Worm (Caenorhabditis elegans) whole organism, midembryonic: ENCODE results near the gene F41H10.1.

Source experiments
- T22C8.4 ChIP-seq: fragments of 200-800 bp; sonication (Bioruptor generic); IDR thresholded peaks from 2 replicates; pipeline ENCODE4 v1.3.6; 2022; ENCODE audit warnings: missing genetic modification characterization, missing compliant biosample characterization
- flt-1 ChIP-seq: fragments of 200-800 bp; sonication (Bioruptor generic); IDR thresholded peaks from 2 replicates; pipeline ENCODE4 v1.3.6; 2022; ENCODE audit warnings: missing genetic modification characterization, missing compliant biosample characterization
- med-1 ChIP-seq: sonication (generic microtip); optimal IDR thresholded peaks from 2 replicates; lab custom pipeline; 2017; ENCODE audit warnings: missing genetic modification characterization, mild to moderate bottlenecking, missing compliant biosample characterization, antibody characterized with exemption, missing genetic modification reagents; ENCODE audit not compliant: insufficient read depth
- ref-1 ChIP-seq: fragments of 200-800 bp; sonication (Bioruptor generic); conservative IDR thresholded peaks from 2 replicates; pipeline ENCODE4 v1.3.6; 2022; ENCODE audit warnings: missing genetic modification reagents, missing genetic modification characterization, missing compliant biosample characterization
- ztf-23 ChIP-seq: fragments of 200-800 bp; sonication (Bioruptor generic); IDR thresholded peaks from 2 replicates; pipeline ENCODE4 v1.3.6; 2022; ENCODE audit warnings: missing genetic modification reagents, missing genetic modification characterization, missing compliant biosample characterization

DNA sequence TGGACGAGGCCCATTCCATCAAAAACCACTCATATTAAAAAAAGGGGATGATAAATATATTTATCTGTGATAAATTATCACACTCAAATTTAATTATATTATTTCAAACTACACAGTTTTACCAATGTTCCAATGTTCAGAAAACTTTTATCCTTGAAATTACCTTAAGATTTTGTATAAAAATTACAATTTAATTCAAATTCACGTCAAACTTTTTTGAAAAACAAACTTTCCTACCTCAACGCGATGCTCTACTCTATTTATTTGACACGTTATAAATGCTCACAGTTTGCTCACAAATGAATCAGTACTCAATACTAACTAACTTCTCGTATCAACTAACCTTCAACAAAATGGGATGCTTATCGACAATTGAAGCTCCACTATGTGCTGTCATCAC, at the start of gene F41H10.1:
- TF ChIP-seq flt-1 = no peak
- TF ChIP-seq ztf-23 (GFP tag; lab: Robert Waterston, UW) = no peak
- no peak for TF ChIP-seq ref-1 (GFP tag; lab: Robert Waterston, UW)
- no peak for TF ChIP-seq med-1
- TF ChIP-seq T22C8.4 (GFP tag; lab: Robert Waterston, UW) = no peak
